Fruit fly (Drosophila melanogaster) whole organism, prepupa: Measurements from ENCODE around the gene CG11560.

ENCODE experiments used
- CG10631 ChIP-seq: fragments of 200-800 bp; sonication (Bioruptor generic); optimal IDR thresholded peaks from 2 replicates; lab custom pipeline; 2016; ENCODE audit warnings: missing biosample characterization, missing genetic modification characterization
- CG11294 ChIP-seq: fragments of 200-800 bp; sonication (Bioruptor generic); IDR thresholded peaks from 2 replicates; pipeline ENCODE4 v1.3.6; 2022; ENCODE audit warnings: missing biosample characterization, missing genetic modification characterization
- CG15336 ChIP-seq: fragments of 200-800 bp; sonication (Bioruptor generic); IDR thresholded peaks from 2 replicates; pipeline ENCODE4 v1.3.6; 2022; ENCODE audit warnings: missing biosample characterization, missing genetic modification characterization
- CG16779 ChIP-seq: fragments of 200-800 bp; sonication (Bioruptor generic); optimal IDR thresholded peaks from 3 replicates; lab custom pipeline; 2017; ENCODE audit warnings: missing biosample characterization, mild to moderate bottlenecking, missing genetic modification characterization
- CG3032 ChIP-seq: fragments of 200-800 bp; optimal IDR thresholded peaks from 2 replicates; lab custom pipeline; 2019; ENCODE audit warnings: missing biosample characterization, mild to moderate bottlenecking, missing genetic modification characterization, moderate library complexity
- CG31627 ChIP-seq: fragments of 200-800 bp; sonication (Bioruptor generic); optimal IDR thresholded peaks from 3 replicates; lab custom pipeline; 2016; ENCODE audit warnings: missing biosample characterization, missing genetic modification characterization
- CG34406 ChIP-seq: fragments of 200-800 bp; sonication (Bioruptor generic); optimal IDR thresholded peaks from 3 replicates; lab custom pipeline; 2016; ENCODE audit warnings: missing biosample characterization, missing genetic modification characterization
- CG4318 ChIP-seq: fragments of 200-800 bp; sonication (Bioruptor generic); optimal IDR thresholded peaks from 3 replicates; lab custom pipeline; 2017; ENCODE audit warnings: missing biosample characterization, mild to moderate bottlenecking, missing genetic modification characterization
- CG6276 ChIP-seq: fragments of 200-800 bp; sonication (Bioruptor generic); optimal IDR thresholded peaks from 2 replicates; lab custom pipeline; 2017; ENCODE audit warnings: missing biosample characterization, mild to moderate bottlenecking, missing genetic modification characterization
- CG6792 ChIP-seq: fragments of 200-800 bp; sonication (Bioruptor generic); optimal IDR thresholded peaks from 3 replicates; lab custom pipeline; 2016; ENCODE audit warnings: missing biosample characterization, missing genetic modification characterization
- CG6808 ChIP-seq: fragments of 200-800 bp; sonication (Bioruptor generic); optimal IDR thresholded peaks from 3 replicates; lab custom pipeline; 2017; ENCODE audit warnings: missing biosample characterization, missing genetic modification characterization, mild to moderate bottlenecking, moderate library complexity, missing genetic modification reagents
- CG6854 ChIP-seq: fragments of 200-800 bp; sonication (Bioruptor generic); optimal IDR thresholded peaks from 2 replicates; lab custom pipeline; 2017; ENCODE audit warnings: missing biosample characterization, mild to moderate bottlenecking, missing genetic modification characterization
- CG8319 ChIP-seq: fragments of 200-800 bp; sonication (Bioruptor generic); optimal IDR thresholded peaks from 3 replicates; lab custom pipeline; 2016; ENCODE audit warnings: missing biosample characterization, missing genetic modification characterization
- CG9139 ChIP-seq: fragments of 200-800 bp; sonication (Bioruptor generic); optimal IDR thresholded peaks from 3 replicates; lab custom pipeline; 2017; ENCODE audit warnings: missing biosample characterization, mild to moderate bottlenecking, missing genetic modification characterization
- Eip75B ChIP-seq: fragments of 200-800 bp; sonication (Bioruptor generic); optimal IDR thresholded peaks from 3 replicates; lab custom pipeline; 2016; ENCODE audit warnings: missing biosample characterization, missing genetic modification characterization
- Hr38 ChIP-seq: sonication (Bioruptor generic); optimal IDR thresholded peaks from 2 replicates; lab custom pipeline; 2016; ENCODE audit warnings: missing biosample characterization, missing genetic modification characterization
- Lpt ChIP-seq: fragments of 200-800 bp; sonication (Bioruptor generic); optimal IDR thresholded peaks from 3 replicates; lab custom pipeline; 2016; ENCODE audit warnings: missing biosample characterization, missing genetic modification characterization
- Met ChIP-seq: fragments of 200-800 bp; sonication (Bioruptor generic); optimal IDR thresholded peaks from 3 replicates; lab custom pipeline; 2016; ENCODE audit warnings: missing biosample characterization, missing genetic modification characterization
- Smox ChIP-seq: fragments of 200-800 bp; sonication (Bioruptor generic); optimal IDR thresholded peaks from 3 replicates; lab custom pipeline; 2016; ENCODE audit warnings: missing biosample characterization, missing genetic modification characterization
- Sox102F ChIP-seq: fragments of 200-800 bp; sonication (Bioruptor generic); optimal IDR thresholded peaks from 2 replicates; lab custom pipeline; 2016; ENCODE audit warnings: missing biosample characterization, mild to moderate bottlenecking, missing genetic modification characterization
- acj6 ChIP-seq: fragments of 200-800 bp; sonication (Bioruptor generic); optimal IDR thresholded peaks from 3 replicates; lab custom pipeline; 2016; ENCODE audit warnings: missing biosample characterization, missing genetic modification characterization
- dsx ChIP-seq: fragments of 200-800 bp; optimal IDR thresholded peaks from 3 replicates; lab custom pipeline; 2019; ENCODE audit warnings: missing biosample characterization, mild to moderate bottlenecking, missing genetic modification characterization, moderate library complexity; ENCODE audit not compliant: poor library complexity, severe bottlenecking
- esn ChIP-seq: fragments of 200-800 bp; sonication (Bioruptor generic); optimal IDR thresholded peaks from 2 replicates; lab custom pipeline; 2016; ENCODE audit warnings: missing biosample characterization, mild to moderate bottlenecking, missing genetic modification characterization, moderate library complexity
- fd59A ChIP-seq: fragments of 200-800 bp; sonication (Bioruptor generic); optimal IDR thresholded peaks from 2 replicates; lab custom pipeline; 2017; ENCODE audit warnings: missing biosample characterization, mild to moderate bottlenecking, missing genetic modification characterization, missing genetic modification reagents
- fd85E ChIP-seq: fragments of 200-800 bp; sonication (Bioruptor generic); optimal IDR thresholded peaks from 3 replicates; lab custom pipeline; 2016; ENCODE audit warnings: missing biosample characterization, missing genetic modification characterization
- lz ChIP-seq: fragments of 200-800 bp; sonication (Bioruptor generic); optimal IDR thresholded peaks from 3 replicates; lab custom pipeline; 2016; ENCODE audit warnings: missing biosample characterization, missing genetic modification characterization
- net ChIP-seq: fragments of 200-800 bp; sonication (Bioruptor generic); optimal IDR thresholded peaks from 3 replicates; lab custom pipeline; 2016; ENCODE audit warnings: missing biosample characterization, missing genetic modification characterization
- pdm3 ChIP-seq: fragments of 200-800 bp; sonication (Bioruptor generic); optimal IDR thresholded peaks from 3 replicates; lab custom pipeline; 2016; ENCODE audit warnings: missing biosample characterization, missing genetic modification characterization
- salr ChIP-seq, 2 experiments: fragments of 200-800 bp; sonication (Bioruptor generic); optimal IDR thresholded peaks; 3 replicates each; lab custom pipeline; 2016 to 2018; ENCODE audit warnings: missing biosample characterization in 2 of 2, missing genetic modification characterization in 2 of 2, mild to moderate bottlenecking in 1 of 2
- spab ChIP-seq: fragments of 200-800 bp; sonication (Bioruptor generic); optimal IDR thresholded peaks from 2 replicates; lab custom pipeline; 2017; ENCODE audit warnings: missing biosample characterization, mild to moderate bottlenecking, missing genetic modification characterization, missing genetic modification reagents
- svp ChIP-seq: fragments of 200-800 bp; sonication (Bioruptor generic); peaks from one replicate; lab custom pipeline; 2016; ENCODE audit warnings: missing biosample characterization, missing genetic modification characterization

CG11560 gene

dm6 chr3L:12139232-12139698 lies 19.4 kb downstream of the CG11560 start (continued):
- TF ChIP-seq CG6792 (GFP tag; lab: Kevin White, UChicago): peak; percentile 80
- TF ChIP-seq Eip75B (GFP tag; lab: Kevin White, UChicago): peak; percentile 84
- TF ChIP-seq Smox (GFP tag; lab: Kevin White, UChicago): peak; percentile 75
- TF ChIP-seq Lpt: peak; percentile 60
- peak; percentile 84 for TF ChIP-seq lz (GFP tag; lab: Kevin White, UChicago)
- peak; percentile 0 for TF ChIP-seq fd85E (GFP tag; lab: Kevin White, UChicago)
- no peak for TF ChIP-seq CG6854 (GFP tag; lab: Kevin White, UChicago)
- no peak for TF ChIP-seq Hr38 (GFP tag; lab: Kevin White, UChicago)
- no peak for TF ChIP-seq net (GFP tag; lab: Kevin White, UChicago)
- TF ChIP-seq CG15336: peak; percentile 39; the same call in 1 of the 2 replicates
- TF ChIP-seq CG10631: peak; percentile 75
- no peak for TF ChIP-seq CG8319
- TF ChIP-seq CG34406: peak; percentile 67
- TF ChIP-seq CG6808 (GFP tag; lab: Kevin White, UChicago): no peak
- TF ChIP-seq dsx (GFP tag; lab: Kevin White, UChicago): no peak
- TF ChIP-seq CG3032 (tag; lab: Kevin White, UChicago): peak; percentile 40
- TF ChIP-seq svp (GFP tag; lab: Kevin White, UChicago): no peak
- TF ChIP-seq Sox102F (GFP tag; lab: Kevin White, UChicago): no peak
- no peak for TF ChIP-seq Met (GFP tag; lab: Kevin White, UChicago)
- peak; percentile 50 for TF ChIP-seq spab (GFP tag; lab: Kevin White, UChicago)
- TF ChIP-seq CG4318 (GFP tag; lab: Kevin White, UChicago): no peak
- TF ChIP-seq CG16779 (tag; lab: Kevin White, UChicago): peak; percentile 27

DNA sequence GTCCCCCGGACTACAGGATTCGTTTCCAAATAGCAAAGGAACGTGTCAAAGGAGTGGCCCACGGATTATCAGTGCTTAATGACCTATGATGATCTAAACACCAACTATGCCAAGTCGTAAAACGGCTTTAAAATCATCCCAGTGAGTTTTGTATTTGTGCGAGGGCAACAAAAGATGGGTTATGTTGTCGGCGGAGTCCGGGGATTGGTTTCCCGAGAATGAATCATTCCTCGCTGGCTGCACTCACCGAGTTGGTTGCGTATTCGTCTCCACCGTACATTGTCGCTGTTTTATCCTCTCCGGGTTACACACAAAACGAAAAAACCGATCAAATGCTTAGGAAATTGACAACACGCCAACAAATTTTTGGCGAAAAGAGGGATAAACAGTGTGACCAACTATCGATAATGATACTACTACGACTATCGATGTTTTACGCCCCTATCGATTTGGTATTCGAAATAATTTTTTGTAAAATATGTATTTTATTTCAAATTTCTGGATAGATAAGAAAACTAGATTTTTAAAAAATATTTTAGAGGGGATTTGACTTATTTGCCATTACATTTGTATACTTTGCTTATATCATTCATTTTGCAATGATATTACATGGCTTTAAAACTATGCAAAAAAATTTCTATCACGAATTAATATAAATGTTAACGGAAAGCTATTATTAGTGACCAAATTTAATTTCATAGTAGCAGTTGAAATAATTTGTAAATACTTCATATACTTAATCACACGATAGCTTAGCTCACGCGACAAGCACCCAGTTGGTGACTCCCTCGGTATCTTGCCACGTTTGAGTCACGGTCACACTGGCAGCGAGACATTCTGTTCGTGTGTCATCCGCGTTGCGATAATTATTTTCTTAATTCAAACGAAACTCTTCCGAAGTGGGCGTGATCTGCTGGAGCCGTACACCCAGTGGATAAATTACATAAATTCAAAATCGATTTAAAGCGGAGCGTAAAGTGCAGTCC lies 26.2 kb downstream of the CG11560 start, which contains the start of the genes eIF3l and Nrx-IV:
TSS of gene eIF3l (minus strand) at position 389 of the 986 bp plus-strand sequence.
TSS of gene Nrx-IV (plus strand) at position 811 of the 986 bp plus-strand sequence.
- peak; percentile 16 for TF ChIP-seq esn (GFP tag; lab: Kevin White, UChicago)
- no peak for TF ChIP-seq CG9139 (GFP tag; lab: Kevin White, UChicago)
- no peak for TF ChIP-seq Smox (GFP tag; lab: Kevin White, UChicago)
- peak; percentile 7 for TF ChIP-seq CG6854 (GFP tag; lab: Kevin White, UChicago)
- TF ChIP-seq, all 60 proteins: peak for 2

- TF ChIP-seq fd85E (GFP tag; lab: Kevin White, UChicago): no peak
- TF ChIP-seq CG6276: no peak
- TF ChIP-seq salr (GFP tag; optimal IDR thresholded peaks at IDR 0.05; lab: Kevin White, UChicago): no peak
- no peak for TF ChIP-seq CG31627 (GFP tag; lab: Kevin White, UChicago)
These were observed 27.2 kb downstream of the CG11560 start for dm6 chr3L:12146970-12147369.

- TF ChIP-seq dsx (GFP tag; lab: Kevin White, UChicago): no peak
- no peak for TF ChIP-seq net (GFP tag; lab: Kevin White, UChicago)
- no peak for TF ChIP-seq CG6808 (GFP tag; lab: Kevin White, UChicago)
- no peak for TF ChIP-seq acj6 (GFP tag; lab: Kevin White, UChicago)
- TF ChIP-seq fd85E (GFP tag; lab: Kevin White, UChicago): no peak
- TF ChIP-seq CG6792 (GFP tag; lab: Kevin White, UChicago): no peak
- TF ChIP-seq CG11294 (GFP tag; lab: Robert Waterston, UW): no peak
- TF ChIP-seq CG6854 (GFP tag; lab: Kevin White, UChicago): no peak
- TF ChIP-seq pdm3: no peak
- no peak for TF ChIP-seq Smox (GFP tag; lab: Kevin White, UChicago)
- no peak for TF ChIP-seq Met (GFP tag; lab: Kevin White, UChicago)
- no peak for TF ChIP-seq fd59A (GFP tag; lab: Kevin White, UChicago)
These were observed 29.2 kb downstream of the CG11560 start, which contains the start of gene CG32099 for dm6 chr3L:12149024-12149423. CG32099 (plus strand) TSS chr3L:12149273.
